Fruit fly (Drosophila melanogaster): ENCODE measurements around the gene Ltn1.
A peak's percentile ranks its signal among the peaks of the same experiment; 100 is the strongest.

DNA sequence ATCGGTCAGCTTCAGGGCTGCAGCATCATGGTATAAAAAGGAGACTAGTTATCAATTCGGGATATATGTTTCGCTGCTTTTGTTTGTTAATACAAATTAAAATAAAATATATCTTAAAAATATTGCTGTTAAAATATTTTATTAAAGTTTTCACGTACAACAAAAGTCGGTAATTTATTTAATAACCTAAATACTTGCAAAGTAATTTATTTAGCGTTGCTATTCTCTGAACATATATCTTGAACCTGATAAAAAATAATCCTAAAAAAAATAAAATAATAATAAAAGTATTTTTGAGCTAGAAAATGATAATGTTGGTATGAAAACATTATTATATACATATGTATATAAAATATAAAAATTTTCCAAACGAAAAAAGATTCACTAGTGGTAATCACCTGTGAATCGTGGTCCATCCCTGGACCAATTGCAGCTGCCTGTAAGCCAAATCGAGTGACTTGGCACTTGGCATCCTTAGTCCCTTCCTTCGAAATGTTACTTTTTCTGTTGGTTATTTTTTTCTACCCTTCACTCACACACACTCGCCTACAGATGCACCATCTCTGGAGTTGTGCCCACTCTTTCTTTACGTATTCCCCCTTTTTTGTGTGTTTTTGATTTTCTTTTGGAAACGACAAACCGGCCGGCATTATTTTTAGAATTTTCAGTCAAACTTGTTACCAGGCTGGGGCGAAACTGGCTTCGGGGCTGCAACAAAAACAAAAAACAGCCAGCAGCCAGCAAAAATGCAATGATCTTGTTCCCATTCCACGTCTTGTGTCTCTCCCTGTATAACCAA is 5.3 kb upstream of the Ltn1 start:
- TF ChIP-seq sv (GFP tag; optimal IDR thresholded peaks at IDR 0.05) (no peak), fru (GFP tag; optimal IDR thresholded peaks at IDR 0.05) (no peak), tai (GFP tag; optimal IDR thresholded peaks at IDR 0.05) (peak; percentile 19), Hr78 (GFP tag; optimal IDR thresholded peaks at IDR 0.05) (no peak), h (GFP tag; optimal IDR thresholded peaks at IDR 0.05) (no peak), Abd-B (GFP tag; optimal IDR thresholded peaks at IDR 0.05) (no peak), dmrt93B (GFP tag; optimal IDR thresholded peaks at IDR 0.05) (peak; percentile 67), usp (GFP tag; optimal IDR thresholded peaks at IDR 0.05) (no peak), pan (optimal IDR thresholded peaks at IDR 0.05) (no peak), Hr83 (GFP tag; optimal IDR thresholded peaks at IDR 0.05; ENCODE audit: poor library complexity, severe bottlenecking) (no peak), lola (GFP tag; optimal IDR thresholded peaks at IDR 0.05) (no peak), CG32264 (GFP tag; optimal IDR thresholded peaks at IDR 0.05) (no peak)

Data from whole organism, wandering third instar larva.